Worm (Caenorhabditis elegans) whole organism, L3 larva: ENCODE data around the gene ints-7.

Experiments used
- ZK546.5 ChIP-seq: sonication (generic microtip); optimal IDR thresholded peaks from 2 replicates; lab custom pipeline; 2017; ENCODE audit warnings: missing biosample characterization, missing genetic modification characterization
- ama-1 ChIP-seq: fragments of 150-350 bp; optimal IDR thresholded peaks from 2 replicates; lab custom pipeline; 2018
- daf-12 ChIP-seq: fragments of 150-350 bp; optimal IDR thresholded peaks from 2 replicates; lab custom pipeline; 2014; ENCODE audit warnings: missing biosample characterization, missing genetic modification reagents, missing genetic modification characterization
- egl-5 ChIP-seq: fragments of 150-350 bp; optimal IDR thresholded peaks from 2 replicates; lab custom pipeline; 2017; ENCODE audit warnings: missing biosample characterization, missing genetic modification reagents, missing genetic modification characterization, inconsistent platforms
- mml-1 ChIP-seq: fragments of 150-350 bp; sonication (generic microtip); optimal IDR thresholded peaks from 3 replicates; lab custom pipeline; 2014; ENCODE audit warnings: missing biosample characterization, missing genetic modification characterization
- nfya-1 ChIP-seq: sonication (generic microtip); optimal IDR thresholded peaks from 2 replicates; lab custom pipeline; 2017; ENCODE audit warnings: missing genetic modification characterization, mild to moderate bottlenecking, missing compliant biosample characterization, antibody characterized with exemption, moderate library complexity; ENCODE audit not compliant: insufficient read depth
- nhr-11 ChIP-seq: fragments of 150-350 bp; optimal IDR thresholded peaks from 2 replicates; lab custom pipeline; 2014; ENCODE audit warnings: missing biosample characterization, missing genetic modification characterization
- nhr-25 ChIP-seq: sonication (generic microtip); optimal IDR thresholded peaks from 2 replicates; lab custom pipeline; 2017; ENCODE audit warnings: missing biosample characterization, missing genetic modification characterization
- pha-4 ChIP-seq: fragments of 150-350 bp; optimal IDR thresholded peaks from 2 replicates; lab custom pipeline; 2014; ENCODE audit warnings: missing biosample characterization, missing genetic modification reagents, missing genetic modification characterization
- unc-62 ChIP-seq: fragments of 150-350 bp; sonication (generic microtip); optimal IDR thresholded peaks from 4 replicates; lab custom pipeline; 2014; ENCODE audit warnings: missing biosample characterization, missing genetic modification reagents, missing genetic modification characterization
- zag-1 ChIP-seq: fragments of 150-350 bp; optimal IDR thresholded peaks from 2 replicates; lab custom pipeline; 2014; ENCODE audit warnings: missing biosample characterization, missing genetic modification characterization

DNA sequence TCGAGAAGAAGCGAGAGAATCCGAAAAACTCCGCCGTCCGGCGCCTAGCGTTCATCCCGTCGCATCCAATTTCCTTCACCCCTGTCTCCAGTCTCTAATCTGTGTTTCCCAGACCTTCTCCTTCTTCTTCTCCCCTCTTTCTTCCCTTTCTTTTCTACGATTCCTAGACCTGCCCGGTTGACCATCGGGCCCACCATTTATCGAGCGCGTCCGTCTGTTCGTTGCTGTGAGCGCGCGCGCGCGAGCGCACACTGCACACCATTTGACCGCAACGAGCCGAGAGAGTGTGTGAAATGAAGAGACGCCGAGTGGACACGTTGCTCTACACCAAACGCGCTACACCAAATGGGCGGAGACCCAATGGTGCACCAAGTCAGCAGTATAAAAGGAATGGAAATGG, 45.5 kb upstream of the ints-7 start:
- TF ChIP-seq ZK546.5 (tag; lab: Kevin White, UChicago): no peak
- no peak for TF ChIP-seq nhr-25 (tag; lab: Kevin White, UChicago)
- no peak for TF ChIP-seq unc-62 (GFP tag; lab: Kevin White, UChicago)
- TF ChIP-seq nfya-1 (tag; lab: Kevin White, UChicago): no peak
- no peak for TF ChIP-seq pha-4
- no peak for TF ChIP-seq daf-12
- no peak for TF ChIP-seq egl-5 (tag; lab: Kevin White, UChicago)
- TF ChIP-seq zag-1 (tag; lab: Kevin White, UChicago): no peak
- TF ChIP-seq mml-1: no peak
- no peak for TF ChIP-seq nhr-11
- TF ChIP-seq ama-1 (lab: Kevin White, UChicago): no peak
